Worm (Caenorhabditis elegans): Measurements from ENCODE around the gene nspb-11.

DNA sequence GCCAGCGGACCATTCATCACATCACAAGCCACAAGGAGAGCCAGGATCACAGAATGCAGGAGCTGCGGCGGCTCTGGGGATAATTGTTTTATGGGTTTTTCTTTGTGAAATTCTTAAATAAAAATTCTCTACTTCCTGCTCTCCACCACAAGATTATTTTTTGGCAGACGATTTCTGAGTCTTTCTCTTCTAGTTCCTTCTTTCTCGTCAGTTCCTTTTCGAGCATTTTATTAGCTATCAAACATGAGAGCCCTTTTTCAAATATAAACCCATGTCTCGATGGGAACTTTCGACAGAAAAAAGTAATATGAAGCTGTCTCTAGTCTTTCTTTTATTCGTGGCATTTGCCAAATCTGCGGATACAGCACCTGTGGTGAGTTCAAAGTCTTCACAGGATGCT, 18.7 kb upstream of the nspb-11 start, which contains the start of gene F35C5.3:
- TF ChIP-seq ces-1 (GFP tag; optimal IDR thresholded peaks at IDR 0.05) (no peak), blmp-1 (tag; optimal IDR thresholded peaks at IDR 0.05) (no peak), unc-39 (tag; optimal IDR thresholded peaks at IDR 0.05) (no peak), lin-32 (GFP tag; optimal IDR thresholded peaks at IDR 0.05) (no peak), ceh-43 (GFP tag; optimal IDR thresholded peaks at IDR 0.05) (no peak), pha-4 (tag; optimal IDR thresholded peaks at IDR 0.05) (no peak), lsy-2 (tag; optimal IDR thresholded peaks at IDR 0.05) (no peak), unc-62 (GFP tag; optimal IDR thresholded peaks at IDR 0.05) (no peak), ztf-11 (tag; optimal IDR thresholded peaks at IDR 0.05) (no peak), drap-1 (GFP tag; optimal IDR thresholded peaks at IDR 0.05) (no peak), nhr-12 (tag; optimal IDR thresholded peaks at IDR 0.05) (no peak), lin-13 (tag; optimal IDR thresholded peaks at IDR 0.05) (no peak), elt-3 (tag; optimal IDR thresholded peaks at IDR 0.05) (no peak), ceh-39 (tag; optimal IDR thresholded peaks at IDR 0.05) (no peak)
